Fruit fly (Drosophila melanogaster) whole organism, prepupa: ENCODE data around the gene CG5151.

ENCODE experiments used
- Blimp-1 ChIP-seq: fragments of 200-800 bp; sonication (Bioruptor generic); optimal IDR thresholded peaks from 3 replicates; lab custom pipeline; 2017; ENCODE audit warnings: missing biosample characterization, missing genetic modification characterization, mild to moderate bottlenecking, moderate library complexity, missing genetic modification reagents
- CG10631 ChIP-seq: fragments of 200-800 bp; sonication (Bioruptor generic); optimal IDR thresholded peaks from 2 replicates; lab custom pipeline; 2016; ENCODE audit warnings: missing biosample characterization, missing genetic modification characterization
- CG11294 ChIP-seq: fragments of 200-800 bp; sonication (Bioruptor generic); IDR thresholded peaks from 2 replicates; pipeline ENCODE4 v1.3.6; 2022; ENCODE audit warnings: missing biosample characterization, missing genetic modification characterization
- CG11762 ChIP-seq: fragments of 200-800 bp; sonication (Bioruptor generic); optimal IDR thresholded peaks from 3 replicates; lab custom pipeline; 2016; ENCODE audit warnings: missing biosample characterization, missing genetic modification characterization; ENCODE audit not compliant: insufficient read depth
- CG11902 ChIP-seq: fragments of 200-800 bp; sonication (Bioruptor generic); optimal IDR thresholded peaks from 3 replicates; lab custom pipeline; 2016; ENCODE audit warnings: missing biosample characterization, missing genetic modification characterization
- CG15336 ChIP-seq: fragments of 200-800 bp; sonication (Bioruptor generic); IDR thresholded peaks from 2 replicates; pipeline ENCODE4 v1.3.6; 2022; ENCODE audit warnings: missing biosample characterization, missing genetic modification characterization
- CG1621 ChIP-seq: fragments of 200-800 bp; sonication (Bioruptor generic); optimal IDR thresholded peaks from 3 replicates; lab custom pipeline; 2018; ENCODE audit warnings: missing biosample characterization, mild to moderate bottlenecking, missing genetic modification characterization
- CG16779 ChIP-seq: fragments of 200-800 bp; sonication (Bioruptor generic); optimal IDR thresholded peaks from 3 replicates; lab custom pipeline; 2017; ENCODE audit warnings: missing biosample characterization, mild to moderate bottlenecking, missing genetic modification characterization
- CG3032 ChIP-seq: fragments of 200-800 bp; optimal IDR thresholded peaks from 2 replicates; lab custom pipeline; 2019; ENCODE audit warnings: missing biosample characterization, mild to moderate bottlenecking, missing genetic modification characterization, moderate library complexity
- CG31627 ChIP-seq: fragments of 200-800 bp; sonication (Bioruptor generic); optimal IDR thresholded peaks from 3 replicates; lab custom pipeline; 2016; ENCODE audit warnings: missing biosample characterization, missing genetic modification characterization
- CG34406 ChIP-seq: fragments of 200-800 bp; sonication (Bioruptor generic); optimal IDR thresholded peaks from 3 replicates; lab custom pipeline; 2016; ENCODE audit warnings: missing biosample characterization, missing genetic modification characterization
- CG3919 ChIP-seq: fragments of 200-800 bp; sonication (Bioruptor generic); optimal IDR thresholded peaks from 3 replicates; lab custom pipeline; 2016; ENCODE audit warnings: missing biosample characterization, missing genetic modification characterization
- CG4318 ChIP-seq: fragments of 200-800 bp; sonication (Bioruptor generic); optimal IDR thresholded peaks from 3 replicates; lab custom pipeline; 2017; ENCODE audit warnings: missing biosample characterization, mild to moderate bottlenecking, missing genetic modification characterization
- CG6163 ChIP-seq: fragments of 200-800 bp; sonication (Bioruptor generic); IDR thresholded peaks from 3 replicates; pipeline ENCODE4 v1.3.6; 2022; ENCODE audit warnings: missing biosample characterization, missing genetic modification characterization
- CG6808 ChIP-seq: fragments of 200-800 bp; sonication (Bioruptor generic); optimal IDR thresholded peaks from 3 replicates; lab custom pipeline; 2017; ENCODE audit warnings: missing biosample characterization, missing genetic modification characterization, mild to moderate bottlenecking, moderate library complexity, missing genetic modification reagents
- CG6854 ChIP-seq: fragments of 200-800 bp; sonication (Bioruptor generic); optimal IDR thresholded peaks from 2 replicates; lab custom pipeline; 2017; ENCODE audit warnings: missing biosample characterization, mild to moderate bottlenecking, missing genetic modification characterization
- CG7368 ChIP-seq: fragments of 200-800 bp; sonication (Bioruptor generic); optimal IDR thresholded peaks from 3 replicates; lab custom pipeline; 2016; ENCODE audit warnings: missing biosample characterization, missing genetic modification characterization
- CG8119 ChIP-seq: fragments of 200-800 bp; sonication (Bioruptor generic); IDR thresholded peaks from 3 replicates; pipeline ENCODE4 v1.3.6; 2022; ENCODE audit warnings: missing biosample characterization, missing genetic modification characterization
- CG8319 ChIP-seq: fragments of 200-800 bp; sonication (Bioruptor generic); optimal IDR thresholded peaks from 3 replicates; lab custom pipeline; 2016; ENCODE audit warnings: missing biosample characterization, missing genetic modification characterization
- CG8632 ChIP-seq: fragments of 200-800 bp; sonication (Bioruptor generic); optimal IDR thresholded peaks from 3 replicates; lab custom pipeline; 2016; ENCODE audit warnings: missing biosample characterization, missing genetic modification characterization
- CG9139 ChIP-seq: fragments of 200-800 bp; sonication (Bioruptor generic); optimal IDR thresholded peaks from 3 replicates; lab custom pipeline; 2017; ENCODE audit warnings: missing biosample characterization, mild to moderate bottlenecking, missing genetic modification characterization
- Ets21C ChIP-seq: fragments of 200-800 bp; sonication (Bioruptor generic); optimal IDR thresholded peaks from 3 replicates; lab custom pipeline; 2016; ENCODE audit warnings: missing biosample characterization, missing genetic modification characterization
- Ets96B ChIP-seq: fragments of 200-800 bp; optimal IDR thresholded peaks from 2 replicates; lab custom pipeline; 2019; ENCODE audit warnings: missing biosample characterization, mild to moderate bottlenecking, missing genetic modification characterization, moderate library complexity
- Hr38 ChIP-seq: sonication (Bioruptor generic); optimal IDR thresholded peaks from 2 replicates; lab custom pipeline; 2016; ENCODE audit warnings: missing biosample characterization, missing genetic modification characterization
- Hr4 ChIP-seq: fragments of 200-800 bp; sonication (Bioruptor generic); optimal IDR thresholded peaks from 3 replicates; lab custom pipeline; 2016; ENCODE audit warnings: missing biosample characterization, missing genetic modification characterization
- Lpt ChIP-seq: fragments of 200-800 bp; sonication (Bioruptor generic); optimal IDR thresholded peaks from 3 replicates; lab custom pipeline; 2016; ENCODE audit warnings: missing biosample characterization, missing genetic modification characterization
- Met ChIP-seq: fragments of 200-800 bp; sonication (Bioruptor generic); optimal IDR thresholded peaks from 3 replicates; lab custom pipeline; 2016; ENCODE audit warnings: missing biosample characterization, missing genetic modification characterization
- OdsH ChIP-seq: fragments of 200-800 bp; sonication (Bioruptor generic); optimal IDR thresholded peaks from 3 replicates; lab custom pipeline; 2016; ENCODE audit warnings: missing biosample characterization, missing genetic modification characterization
- Smox ChIP-seq: fragments of 200-800 bp; sonication (Bioruptor generic); optimal IDR thresholded peaks from 3 replicates; lab custom pipeline; 2016; ENCODE audit warnings: missing biosample characterization, missing genetic modification characterization
- Sox102F ChIP-seq: fragments of 200-800 bp; sonication (Bioruptor generic); optimal IDR thresholded peaks from 2 replicates; lab custom pipeline; 2016; ENCODE audit warnings: missing biosample characterization, mild to moderate bottlenecking, missing genetic modification characterization
- Sox14 ChIP-seq: fragments of 200-800 bp; sonication (Bioruptor generic); optimal IDR thresholded peaks from 3 replicates; lab custom pipeline; 2016; ENCODE audit warnings: missing biosample characterization, missing genetic modification characterization
- Sox15 ChIP-seq: fragments of 200-800 bp; sonication (Bioruptor generic); optimal IDR thresholded peaks from 3 replicates; lab custom pipeline; 2016; ENCODE audit warnings: missing biosample characterization, missing genetic modification characterization
- achi ChIP-seq: fragments of 200-800 bp; sonication (Bioruptor generic); optimal IDR thresholded peaks from 3 replicates; lab custom pipeline; 2016; ENCODE audit warnings: missing biosample characterization, missing genetic modification characterization
- acj6 ChIP-seq: fragments of 200-800 bp; sonication (Bioruptor generic); optimal IDR thresholded peaks from 3 replicates; lab custom pipeline; 2016; ENCODE audit warnings: missing biosample characterization, missing genetic modification characterization
- cyc ChIP-seq: fragments of 200-800 bp; sonication (Bioruptor generic); optimal IDR thresholded peaks from 3 replicates; lab custom pipeline; 2016; ENCODE audit warnings: missing biosample characterization, missing genetic modification characterization
- dac ChIP-seq: fragments of 200-800 bp; sonication (Bioruptor generic); optimal IDR thresholded peaks from 2 replicates; lab custom pipeline; 2017; ENCODE audit warnings: missing biosample characterization, mild to moderate bottlenecking, missing genetic modification characterization
- dsx ChIP-seq: fragments of 200-800 bp; optimal IDR thresholded peaks from 3 replicates; lab custom pipeline; 2019; ENCODE audit warnings: missing biosample characterization, mild to moderate bottlenecking, missing genetic modification characterization, moderate library complexity; ENCODE audit not compliant: poor library complexity, severe bottlenecking
- eg ChIP-seq: fragments of 200-800 bp; sonication (Bioruptor generic); IDR thresholded peaks from 3 replicates; pipeline ENCODE4 v1.3.6; 2022; ENCODE audit warnings: missing biosample characterization, missing genetic modification characterization
- fd85E ChIP-seq: fragments of 200-800 bp; sonication (Bioruptor generic); optimal IDR thresholded peaks from 3 replicates; lab custom pipeline; 2016; ENCODE audit warnings: missing biosample characterization, missing genetic modification characterization
- fkh ChIP-seq: fragments of 200-800 bp; sonication (Bioruptor generic); optimal IDR thresholded peaks from 3 replicates; lab custom pipeline; 2017; ENCODE audit warnings: missing biosample characterization, mild to moderate bottlenecking, missing genetic modification characterization, moderate library complexity
- lz ChIP-seq: fragments of 200-800 bp; sonication (Bioruptor generic); optimal IDR thresholded peaks from 3 replicates; lab custom pipeline; 2016; ENCODE audit warnings: missing biosample characterization, missing genetic modification characterization
- pdm3 ChIP-seq: fragments of 200-800 bp; sonication (Bioruptor generic); optimal IDR thresholded peaks from 3 replicates; lab custom pipeline; 2016; ENCODE audit warnings: missing biosample characterization, missing genetic modification characterization
- salr ChIP-seq, 2 experiments: fragments of 200-800 bp; sonication (Bioruptor generic); optimal IDR thresholded peaks; 3 replicates each; lab custom pipeline; 2016 to 2018; ENCODE audit warnings: missing biosample characterization in 2 of 2, missing genetic modification characterization in 2 of 2, mild to moderate bottlenecking in 1 of 2
- spab ChIP-seq: fragments of 200-800 bp; sonication (Bioruptor generic); optimal IDR thresholded peaks from 2 replicates; lab custom pipeline; 2017; ENCODE audit warnings: missing biosample characterization, mild to moderate bottlenecking, missing genetic modification characterization, missing genetic modification reagents
- ss ChIP-seq, 2 experiments: fragments of 200-800 bp; sonication (Bioruptor generic); optimal IDR thresholded peaks; 2 replicates in 1 of 2; 3 replicates in 1 of 2; lab custom pipeline; 2017 to 2018; ENCODE audit warnings: mild to moderate bottlenecking in 2 of 2, missing biosample characterization in 2 of 2, missing genetic modification characterization in 2 of 2, moderate library complexity in 1 of 2
- topi ChIP-seq: fragments of 200-800 bp; sonication (Bioruptor generic); optimal IDR thresholded peaks from 3 replicates; lab custom pipeline; 2016; ENCODE audit warnings: missing biosample characterization, missing genetic modification characterization
- vri ChIP-seq: fragments of 200-800 bp; sonication (Bioruptor generic); optimal IDR thresholded peaks from 3 replicates; lab custom pipeline; 2016; ENCODE audit warnings: missing biosample characterization, mild to moderate bottlenecking, missing genetic modification characterization

Gene CG5151

dm6 chr3L:16175628-16176263 lies 11.2 kb upstream of the CG5151 start (continued):
- TF ChIP-seq fkh = no peak
- TF ChIP-seq CG16779 = peak; percentile 43
- peak; percentile 82 for TF ChIP-seq CG6808 (GFP tag; lab: Kevin White, UChicago)
- peak; percentile 68 for TF ChIP-seq vri (GFP tag; lab: Kevin White, UChicago)
- TF ChIP-seq dac (GFP tag; lab: Kevin White, UChicago) = no peak
- peak; percentile 76 for TF ChIP-seq lz (GFP tag; lab: Kevin White, UChicago)
- TF ChIP-seq CG11294 = no peak; the same call in 1 of the 2 replicates
- peak; percentile 13 for TF ChIP-seq CG6854
- peak; percentile 57 for TF ChIP-seq Lpt (GFP tag; lab: Kevin White, UChicago)
- TF ChIP-seq CG8319 (GFP tag; lab: Kevin White, UChicago) = peak; percentile 56
- peak; percentile 84 for TF ChIP-seq CG3919 (GFP tag; lab: Kevin White, UChicago)
- TF ChIP-seq CG7368 (GFP tag; lab: Kevin White, UChicago) = peak; percentile 74
- peak; percentile 89 for TF ChIP-seq Ets96B (tag; lab: Kevin White, UChicago)
- no peak for TF ChIP-seq Hr38 (GFP tag; lab: Kevin White, UChicago)
- TF ChIP-seq CG11762 = peak; percentile 67
- peak; percentile 52 for TF ChIP-seq fd85E (GFP tag; lab: Kevin White, UChicago)
- TF ChIP-seq Hr4 (GFP tag; lab: Kevin White, UChicago) = peak; percentile 60
- TF ChIP-seq eg (GFP tag; lab: Robert Waterston, UW) = 0 out of 3 replicates have a peak, but pooled peaks have one; percentile 17
- TF ChIP-seq Smox = peak; percentile 85
- TF ChIP-seq Sox14 (GFP tag; lab: Kevin White, UChicago) = peak; percentile 87
- TF ChIP-seq OdsH (GFP tag; lab: Kevin White, UChicago) = peak; percentile 80
- peak; percentile 15 to 58 for TF ChIP-seq salr (GFP tag; optimal IDR thresholded peaks at IDR 0.05; lab: Kevin White, UChicago)
- TF ChIP-seq topi = peak; percentile 91

dm6 chr3L:16174778-16175177 lies 10.3 kb upstream of the CG5151 start:
- no peak for TF ChIP-seq CG31627 (GFP tag; lab: Kevin White, UChicago)
- TF ChIP-seq Sox102F = no peak
- TF ChIP-seq CG15336 = no peak
- no peak for TF ChIP-seq Met (GFP tag; lab: Kevin White, UChicago)
- no peak for TF ChIP-seq dac (GFP tag; lab: Kevin White, UChicago)
- TF ChIP-seq Smox = no peak
- TF ChIP-seq CG6854 = no peak
- no peak for TF ChIP-seq eg (GFP tag; lab: Robert Waterston, UW)
- no peak for TF ChIP-seq cyc (GFP tag; lab: Kevin White, UChicago)
- TF ChIP-seq CG11294 = no peak
- TF ChIP-seq dsx (GFP tag; lab: Kevin White, UChicago) = peak; percentile 44
- peak; percentile 33 for TF ChIP-seq acj6 (GFP tag; lab: Kevin White, UChicago)
- no peak for TF ChIP-seq Blimp-1 (GFP tag; lab: Kevin White, UChicago)
- TF ChIP-seq spab = peak; percentile 67
- no peak for TF ChIP-seq pdm3 (GFP tag; lab: Kevin White, UChicago)
- TF ChIP-seq Sox15 (GFP tag; lab: Kevin White, UChicago) = peak; percentile 25
- no peak for TF ChIP-seq CG1621 (tag; lab: Kevin White, UChicago)
- TF ChIP-seq Hr4 (GFP tag; lab: Kevin White, UChicago) = no peak
- TF ChIP-seq CG9139 = peak; percentile 17
- peak; percentile 53 for TF ChIP-seq OdsH (GFP tag; lab: Kevin White, UChicago)
- peak; percentile 47; the same call in 1 of the 3 replicates for TF ChIP-seq CG6163
- TF ChIP-seq topi = peak; percentile 29
- TF ChIP-seq fkh = no peak
- peak; percentile 61 for TF ChIP-seq achi (GFP tag; lab: Kevin White, UChicago)
- peak; percentile 80 for TF ChIP-seq CG8632 (GFP tag; lab: Kevin White, UChicago)
- no peak for TF ChIP-seq Sox14 (GFP tag; lab: Kevin White, UChicago)
- peak; percentile 81 for TF ChIP-seq CG10631 (GFP tag; lab: Kevin White, UChicago)
- TF ChIP-seq CG8119 (GFP tag; lab: Robert Waterston, UW) = peak; percentile 35; the same call in 1 of the 3 replicates
- no peak for TF ChIP-seq Ets21C (GFP tag; lab: Kevin White, UChicago)
- no peak for TF ChIP-seq Lpt (GFP tag; lab: Kevin White, UChicago)
- TF ChIP-seq ss (GFP tag; optimal IDR thresholded peaks at IDR 0.05; lab: Kevin White, UChicago) = peak; percentile 21 to 77
- peak; percentile 28 for TF ChIP-seq CG11902 (GFP tag; lab: Kevin White, UChicago)
- peak; percentile 89 for TF ChIP-seq CG3032 (tag; lab: Kevin White, UChicago)
- no peak for TF ChIP-seq vri (GFP tag; lab: Kevin White, UChicago)
- TF ChIP-seq CG4318 (GFP tag; lab: Kevin White, UChicago) = no peak
- peak; percentile 87 for TF ChIP-seq Ets96B (tag; lab: Kevin White, UChicago)
- TF ChIP-seq CG7368 (GFP tag; lab: Kevin White, UChicago) = peak; percentile 26
- TF ChIP-seq salr (GFP tag; optimal IDR thresholded peaks at IDR 0.05; lab: Kevin White, UChicago) = no peak
- peak; percentile 82 for TF ChIP-seq CG34406 (GFP tag; lab: Kevin White, UChicago)
